Worm (Caenorhabditis elegans): ENCODE data around the gene com-1.

The com-1 gene

ce11 chrIII:10942905-10943304, 46.7 kb downstream of the com-1 start:
- TF ChIP-seq nhr-28 (tag; optimal IDR thresholded peaks at IDR 0.05) (no peak), ces-1 (GFP tag; optimal IDR thresholded peaks at IDR 0.05) (no peak), sptf-1 (tag; optimal IDR thresholded peaks at IDR 0.05) (no peak), ceh-83 (GFP tag; optimal IDR thresholded peaks at IDR 0.05) (no peak), unc-120 (tag; optimal IDR thresholded peaks at IDR 0.05; ENCODE audit: poor library complexity, severe bottlenecking) (no peak), mls-2 (tag; optimal IDR thresholded peaks at IDR 0.05) (no peak), lin-13 (tag; optimal IDR thresholded peaks at IDR 0.05) (no peak), pha-4 (tag; optimal IDR thresholded peaks at IDR 0.05) (no peak), mep-1 (tag; optimal IDR thresholded peaks at IDR 0.05) (no peak), M03D4.4 (tag; optimal IDR thresholded peaks at IDR 0.05) (no peak), blmp-1 (tag; optimal IDR thresholded peaks at IDR 0.05) (no peak), nhr-237 (tag; optimal IDR thresholded peaks at IDR 0.05) (no peak), drap-1 (GFP tag; optimal IDR thresholded peaks at IDR 0.05) (no peak), zip-8 (tag; optimal IDR thresholded peaks at IDR 0.05) (no peak), lsy-2 (tag; optimal IDR thresholded peaks at IDR 0.05) (no peak), elt-3 (tag; optimal IDR thresholded peaks at IDR 0.05) (no peak), ham-2 (GFP tag; optimal IDR thresholded peaks at IDR 0.05) (no peak), nhr-76 (tag; optimal IDR thresholded peaks at IDR 0.05) (no peak)

ce11 chrIII:10945537-10945936, 49.4 kb downstream of the com-1 start:
- TF ChIP-seq pha-4 (tag; optimal IDR thresholded peaks at IDR 0.05), result no peak
- TF ChIP-seq unc-62 (GFP tag; optimal IDR thresholded peaks at IDR 0.05), result no peak
- TF ChIP-seq sptf-1 (tag; optimal IDR thresholded peaks at IDR 0.05), result no peak
- no peak for TF ChIP-seq nhr-237 (tag; optimal IDR thresholded peaks at IDR 0.05)
- no peak for TF ChIP-seq elt-3 (tag; optimal IDR thresholded peaks at IDR 0.05)
- TF ChIP-seq mls-2 (tag; optimal IDR thresholded peaks at IDR 0.05), result no peak
- no peak for TF ChIP-seq unc-120 (tag; optimal IDR thresholded peaks at IDR 0.05; ENCODE audit: poor library complexity, severe bottlenecking)
- TF ChIP-seq ham-2 (GFP tag; optimal IDR thresholded peaks at IDR 0.05), result no peak
- TF ChIP-seq lsy-2 (tag; optimal IDR thresholded peaks at IDR 0.05), result no peak
- no peak for TF ChIP-seq ceh-43 (GFP tag; optimal IDR thresholded peaks at IDR 0.05)
- no peak for TF ChIP-seq M03D4.4 (tag; optimal IDR thresholded peaks at IDR 0.05)
- TF ChIP-seq drap-1 (GFP tag; optimal IDR thresholded peaks at IDR 0.05), result no peak
- TF ChIP-seq mab-5 (tag; optimal IDR thresholded peaks at IDR 0.05), result no peak
- TF ChIP-seq nhr-76 (tag; optimal IDR thresholded peaks at IDR 0.05), result no peak
- TF ChIP-seq nhr-28 (tag; optimal IDR thresholded peaks at IDR 0.05), result no peak
- TF ChIP-seq ces-1 (GFP tag; optimal IDR thresholded peaks at IDR 0.05), result no peak
- TF ChIP-seq elt-1 (tag; optimal IDR thresholded peaks at IDR 0.05; ENCODE audit: borderline replicate concordance, insufficient read depth), result no peak

ce11 chrIII:10947155-10947554, 51.0 kb downstream of the com-1 start, which contains the start of gene strd-1:
Gene strd-1, plus strand, starts transcription at chrIII:10947455.
- TF ChIP-seq elt-3 (tag; optimal IDR thresholded peaks at IDR 0.05) (no peak), M03D4.4 (tag; optimal IDR thresholded peaks at IDR 0.05) (no peak), nhr-28 (tag; optimal IDR thresholded peaks at IDR 0.05) (no peak), flh-1 (GFP tag; optimal IDR thresholded peaks at IDR 0.05) (no peak), mls-2 (tag; optimal IDR thresholded peaks at IDR 0.05) (no peak), blmp-1 (tag; optimal IDR thresholded peaks at IDR 0.05) (no peak), unc-39 (tag; optimal IDR thresholded peaks at IDR 0.05) (no peak), hlh-1 (tag; optimal IDR thresholded peaks at IDR 0.05) (no peak), tbx-8 (GFP tag; optimal IDR thresholded peaks at IDR 0.05) (no peak), ham-2 (GFP tag; optimal IDR thresholded peaks at IDR 0.05) (no peak), drap-1 (GFP tag; optimal IDR thresholded peaks at IDR 0.05) (no peak), lin-13 (tag; optimal IDR thresholded peaks at IDR 0.05) (no peak), unc-120 (tag; optimal IDR thresholded peaks at IDR 0.05; ENCODE audit: poor library complexity, severe bottlenecking) (no peak), ceh-83 (GFP tag; optimal IDR thresholded peaks at IDR 0.05) (no peak), ceh-39 (tag; optimal IDR thresholded peaks at IDR 0.05) (no peak), ceh-43 (GFP tag; optimal IDR thresholded peaks at IDR 0.05) (no peak)

Measured in whole organism, mixed stage, embryonic.